Worm (Caenorhabditis elegans) whole organism, young adult: ENCODE data around the gene col-128.

Experiments
- B0336.3 ChIP-seq: fragments of 200-800 bp; sonication (Bioruptor generic); IDR thresholded peaks from 2 replicates; pipeline ENCODE4 v1.3.6; 2022; ENCODE audit warnings: missing genetic modification characterization, missing compliant biosample characterization
- C17E4.6 ChIP-seq: fragments of 200-800 bp; sonication (Bioruptor generic); IDR thresholded peaks from 2 replicates; pipeline ENCODE4 v1.3.6; 2022; ENCODE audit warnings: missing genetic modification reagents, missing genetic modification characterization, missing compliant biosample characterization
- F33H1.4 ChIP-seq: fragments of 200-800 bp; sonication (Bioruptor generic); IDR thresholded peaks from 2 replicates; pipeline ENCODE4 v1.3.6; 2022; ENCODE audit warnings: missing genetic modification reagents, missing genetic modification characterization, missing compliant biosample characterization
- F55B11.4 ChIP-seq: sonication (generic microtip); optimal IDR thresholded peaks from 2 replicates; lab custom pipeline; 2016; ENCODE audit warnings: missing compliant biosample characterization, missing genetic modification characterization, borderline replicate concordance; ENCODE audit not compliant: insufficient read depth
- F57A8.1 ChIP-seq: fragments of 200-800 bp; sonication (Bioruptor generic); optimal IDR thresholded peaks from 2 replicates; lab custom pipeline; 2018; ENCODE audit warnings: mild to moderate bottlenecking, missing genetic modification characterization, moderate library complexity, missing compliant biosample characterization
- K11D2.4 ChIP-seq: fragments of 200-800 bp; sonication (Bioruptor generic); IDR thresholded peaks from 2 replicates; pipeline ENCODE4 v1.3.6; 2022; ENCODE audit warnings: missing genetic modification reagents, missing genetic modification characterization, missing compliant biosample characterization
- T07F8.4 ChIP-seq: sonication (generic microtip); optimal IDR thresholded peaks from 2 replicates; lab custom pipeline; 2016; ENCODE audit warnings: mild to moderate bottlenecking, missing genetic modification characterization, moderate library complexity, missing compliant biosample characterization
- Y53F4B.3 ChIP-seq: fragments of 200-800 bp; sonication (Bioruptor generic); IDR thresholded peaks from 2 replicates; pipeline ENCODE4 v1.3.6; 2022; ENCODE audit warnings: missing genetic modification reagents, missing genetic modification characterization, missing compliant biosample characterization
- Y53G8AR.9 ChIP-seq: fragments of 200-800 bp; sonication (Bioruptor generic); conservative IDR thresholded peaks from 2 replicates; pipeline ENCODE4 v1.3.6; 2022; ENCODE audit warnings: missing genetic modification reagents, missing genetic modification characterization, missing compliant biosample characterization
- Y79H2A.3 ChIP-seq: fragments of 200-800 bp; sonication (Bioruptor generic); conservative IDR thresholded peaks from 2 replicates; pipeline ENCODE4 v1.3.6; 2022; ENCODE audit warnings: missing genetic modification reagents, missing genetic modification characterization, missing compliant biosample characterization
- ZK185.1 ChIP-seq: sonication (generic microtip); optimal IDR thresholded peaks from 2 replicates; lab custom pipeline; 2016; ENCODE audit warnings: mild to moderate bottlenecking, missing genetic modification characterization, missing compliant biosample characterization; ENCODE audit not compliant: poor library complexity, severe bottlenecking
- ama-1 ChIP-seq, 3 experiments: fragments of 150-350 bp in 1 of 3; sonication (generic microtip) in 2 of 3; optimal IDR thresholded peaks; 2 replicates each; lab custom pipeline; 2014 to 2018; ENCODE audit warnings: missing biosample characterization in 2 of 3, missing genetic modification characterization in 2 of 3, missing genetic modification reagents in 2 of 3
- aptf-2 ChIP-seq: fragments of 200-800 bp; sonication (Bioruptor generic); conservative IDR thresholded peaks from 2 replicates; pipeline ENCODE4 v1.3.6; 2022; ENCODE audit warnings: missing genetic modification reagents, missing genetic modification characterization, missing compliant biosample characterization
- atf-7 ChIP-seq: sonication (generic microtip); optimal IDR thresholded peaks from 2 replicates; lab custom pipeline; 2017; ENCODE audit warnings: mild to moderate bottlenecking, missing genetic modification characterization, missing compliant biosample characterization
- attf-5 ChIP-seq: fragments of 200-800 bp; sonication (Bioruptor generic); optimal IDR thresholded peaks from 2 replicates; lab custom pipeline; 2018; ENCODE audit warnings: mild to moderate bottlenecking, missing genetic modification characterization, missing compliant biosample characterization
- bed-1 ChIP-seq: fragments of 200-800 bp; sonication (Bioruptor generic); IDR thresholded peaks from 2 replicates; pipeline ENCODE4 v1.3.6; 2022; ENCODE audit warnings: missing genetic modification reagents, missing genetic modification characterization, missing compliant biosample characterization
- ccch-3 ChIP-seq: fragments of 200-800 bp; sonication (Bioruptor generic); optimal IDR thresholded peaks from 2 replicates; lab custom pipeline; 2018; ENCODE audit warnings: mild to moderate bottlenecking, missing genetic modification characterization, missing compliant biosample characterization
- ceh-100 ChIP-seq: fragments of 200-800 bp; sonication (Bioruptor generic); IDR thresholded peaks from 2 replicates; pipeline ENCODE4 v1.3.6; 2022; ENCODE audit warnings: missing genetic modification reagents, missing genetic modification characterization, missing compliant biosample characterization
- ceh-27 ChIP-seq: fragments of 200-800 bp; sonication (Bioruptor generic); optimal IDR thresholded peaks from 2 replicates; lab custom pipeline; 2018; ENCODE audit warnings: mild to moderate bottlenecking, missing genetic modification characterization, moderate library complexity, missing compliant biosample characterization
- ceh-79 ChIP-seq: sonication (generic microtip); optimal IDR thresholded peaks from 2 replicates; lab custom pipeline; 2017; ENCODE audit warnings: mild to moderate bottlenecking, missing genetic modification characterization, missing compliant biosample characterization
- chd-7 ChIP-seq: sonication (generic microtip); optimal IDR thresholded peaks from 2 replicates; lab custom pipeline; 2016; ENCODE audit warnings: mild to moderate bottlenecking, missing genetic modification characterization, moderate library complexity, missing compliant biosample characterization
- die-1 ChIP-seq: sonication (generic microtip); optimal IDR thresholded peaks from 2 replicates; lab custom pipeline; 2016; ENCODE audit warnings: missing genotype, mild to moderate bottlenecking, missing genetic modification characterization, missing compliant biosample characterization
- dox-1 ChIP-seq: fragments of 200-800 bp; sonication (Bioruptor generic); IDR thresholded peaks from 2 replicates; pipeline ENCODE4 v1.3.6; 2022; ENCODE audit warnings: missing genetic modification reagents, missing genetic modification characterization, missing compliant biosample characterization
- dpl-1 ChIP-seq: fragments of 150-350 bp; optimal IDR thresholded peaks from 2 replicates; lab custom pipeline; 2014; ENCODE audit warnings: missing biosample characterization, missing genetic modification reagents, missing genetic modification characterization
- egrh-3 ChIP-seq: fragments of 200-800 bp; sonication (Bioruptor generic); IDR thresholded peaks from 2 replicates; pipeline ENCODE4 v1.3.6; 2022; ENCODE audit warnings: missing genetic modification reagents, missing genetic modification characterization, missing compliant biosample characterization
- hrde-1 ChIP-seq: sonication (generic microtip); optimal IDR thresholded peaks from 2 replicates; lab custom pipeline; 2016; ENCODE audit warnings: missing genetic modification characterization, mild to moderate bottlenecking, missing compliant biosample characterization, moderate library complexity, missing genotype, missing genetic modification reagents, borderline replicate concordance
- lag-1 ChIP-seq: fragments of 200-800 bp; sonication (Bioruptor generic); IDR thresholded peaks from 2 replicates; pipeline ENCODE4 v1.3.6; 2022; ENCODE audit warnings: missing genetic modification reagents, missing genetic modification characterization, missing compliant biosample characterization
- let-607 ChIP-seq, 2 experiments: fragments of 200-800 bp in 1 of 2; sonication (Bioruptor generic) in 1 of 2; sonication (generic microtip) in 1 of 2; optimal IDR thresholded peaks; 2 replicates each; lab custom pipeline; 2016 to 2018; ENCODE audit warnings: mild to moderate bottlenecking in 2 of 2, missing compliant biosample characterization in 2 of 2, missing genetic modification characterization in 2 of 2, moderate library complexity in 2 of 2, missing genotype in 1 of 2
- lir-1 ChIP-seq: fragments of 200-800 bp; sonication (Bioruptor generic); conservative IDR thresholded peaks from 2 replicates; pipeline ENCODE4 v1.3.6; 2022; ENCODE audit warnings: missing genetic modification reagents, missing genetic modification characterization, missing compliant biosample characterization
- lsl-1 ChIP-seq: fragments of 200-800 bp; sonication (Bioruptor generic); optimal IDR thresholded peaks from 2 replicates; lab custom pipeline; 2018; ENCODE audit warnings: mild to moderate bottlenecking, missing genetic modification characterization, moderate library complexity, missing compliant biosample characterization
- lsy-27 ChIP-seq: sonication (generic microtip); optimal IDR thresholded peaks from 2 replicates; lab custom pipeline; 2017; ENCODE audit warnings: missing genetic modification characterization, mild to moderate bottlenecking, missing compliant biosample characterization, antibody characterized with exemption, missing genotype, borderline replicate concordance; ENCODE audit not compliant: insufficient read depth
- madf-8 ChIP-seq: fragments of 200-800 bp; sonication (Bioruptor generic); conservative IDR thresholded peaks from 2 replicates; pipeline ENCODE4 v1.3.6; 2022; ENCODE audit warnings: missing genetic modification reagents, missing genetic modification characterization, missing compliant biosample characterization
- nfya-1 ChIP-seq: sonication (generic microtip); optimal IDR thresholded peaks from 2 replicates; lab custom pipeline; 2017; ENCODE audit warnings: antibody characterized with exemption, missing compliant biosample characterization, missing genetic modification characterization, borderline replicate concordance; ENCODE audit not compliant: insufficient read depth
- nhr-27 ChIP-seq: fragments of 200-800 bp; sonication (Bioruptor generic); optimal IDR thresholded peaks from 2 replicates; lab custom pipeline; 2018; ENCODE audit warnings: mild to moderate bottlenecking, missing genetic modification characterization, moderate library complexity, missing compliant biosample characterization
- nhr-80 ChIP-seq: sonication (generic microtip); optimal IDR thresholded peaks from 2 replicates; lab custom pipeline; 2016; ENCODE audit warnings: missing genetic modification characterization, missing compliant biosample characterization
- rcor-1 ChIP-seq: fragments of 200-800 bp; sonication (Bioruptor generic); IDR thresholded peaks from 2 replicates; pipeline ENCODE4 v1.3.6; 2022; ENCODE audit warnings: missing genetic modification reagents, missing genetic modification characterization, missing compliant biosample characterization
- repo-1 ChIP-seq: sonication (generic microtip); optimal IDR thresholded peaks from 2 replicates; lab custom pipeline; 2017; ENCODE audit warnings: mild to moderate bottlenecking, missing genetic modification characterization, missing compliant biosample characterization
- sea-2 ChIP-seq: fragments of 200-800 bp; sonication (Bioruptor generic); IDR thresholded peaks from 2 replicates; pipeline ENCODE4 v1.3.6; 2022; ENCODE audit warnings: missing genetic modification characterization, missing compliant biosample characterization
- snpc-1.1 ChIP-seq: sonication (generic microtip); optimal IDR thresholded peaks from 2 replicates; lab custom pipeline; 2017; ENCODE audit warnings: missing genetic modification characterization, mild to moderate bottlenecking, missing compliant biosample characterization, antibody characterized with exemption, moderate library complexity, missing genotype, missing genetic modification reagents; ENCODE audit not compliant: insufficient read depth
- sptf-2 ChIP-seq: fragments of 200-800 bp; sonication (Bioruptor generic); optimal IDR thresholded peaks from 2 replicates; lab custom pipeline; 2018; ENCODE audit warnings: mild to moderate bottlenecking, missing genetic modification characterization, missing compliant biosample characterization
- tbp1 ChIP-seq: fragments of 200-800 bp; sonication (Bioruptor generic); optimal IDR thresholded peaks from 2 replicates; lab custom pipeline; 2018; ENCODE audit warnings: mild to moderate bottlenecking, missing genetic modification characterization, missing compliant biosample characterization
- tbx-9 ChIP-seq: sonication (generic microtip); optimal IDR thresholded peaks from 2 replicates; lab custom pipeline; 2016; ENCODE audit warnings: borderline replicate concordance, missing genetic modification characterization, inconsistent platforms, missing compliant biosample characterization
- unc-62 ChIP-seq: fragments of 150-350 bp; optimal IDR thresholded peaks from 2 replicates; lab custom pipeline; 2014; ENCODE audit warnings: missing biosample characterization, missing genetic modification reagents, missing genetic modification characterization
- zim-3 ChIP-seq: sonication (generic microtip); optimal IDR thresholded peaks from 2 replicates; lab custom pipeline; 2017; ENCODE audit warnings: mild to moderate bottlenecking, missing genetic modification characterization, moderate library complexity, missing compliant biosample characterization
- ztf-26 ChIP-seq: sonication (generic microtip); optimal IDR thresholded peaks from 2 replicates; lab custom pipeline; 2017; ENCODE audit warnings: missing genetic modification characterization, missing compliant biosample characterization
- ztf-3 ChIP-seq: fragments of 200-800 bp; sonication (Bioruptor generic); optimal IDR thresholded peaks from 2 replicates; lab custom pipeline; 2018; ENCODE audit warnings: mild to moderate bottlenecking, missing genetic modification characterization, missing compliant biosample characterization
- ztf-6 ChIP-seq: fragments of 200-800 bp; sonication (Bioruptor generic); IDR thresholded peaks from 2 replicates; pipeline ENCODE4 v1.3.6; 2022; ENCODE audit warnings: missing genetic modification reagents, missing genetic modification characterization, missing compliant biosample characterization

col-128 gene

DNA sequence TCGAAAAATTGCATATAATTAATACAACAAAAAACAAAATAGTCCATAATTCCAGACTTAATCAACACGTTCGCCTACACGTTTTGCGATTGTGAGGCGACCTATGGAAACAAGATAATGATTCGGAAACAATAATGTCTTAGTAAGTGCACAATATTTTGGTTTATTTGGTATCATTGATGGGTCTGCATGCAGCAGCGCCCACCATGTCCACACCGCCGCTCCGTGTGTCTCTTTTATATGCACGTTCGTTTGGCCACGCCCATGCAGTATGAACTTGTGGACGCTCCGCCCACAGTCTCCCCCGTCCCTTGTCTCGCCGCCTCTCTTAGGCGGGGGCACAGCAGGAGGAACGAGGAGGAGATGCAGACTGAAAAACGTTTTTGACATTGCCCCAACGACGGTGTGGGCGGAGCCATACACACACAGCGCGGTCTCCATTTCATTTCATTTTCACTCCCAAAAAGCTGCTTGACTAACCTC, 42.5 kb upstream of the col-128 start, which contains the start of gene mig-38 (continued):
- no peak for TF ChIP-seq ztf-6
- TF ChIP-seq T07F8.4 (tag; lab: Kevin White, UChicago): no peak
- no peak for TF ChIP-seq hrde-1
- no peak for TF ChIP-seq ceh-100
- TF ChIP-seq nhr-80 (tag; lab: Kevin White, UChicago): peak; percentile 75
- TF ChIP-seq egrh-3 (GFP tag; lab: Robert Waterston, UW): no peak
- 0 out of 2 replicates have a peak, but pooled peaks have one; percentile 20 for TF ChIP-seq C17E4.6 (GFP tag; lab: Robert Waterston, UW)
- TF ChIP-seq repo-1 (tag; lab: Kevin White, UChicago): peak; percentile 47
- no peak for TF ChIP-seq Y79H2A.3 (GFP tag; lab: Robert Waterston, UW)
- no peak for TF ChIP-seq ZK185.1
- TF ChIP-seq F55B11.4: no peak
- peak; percentile 22 for TF ChIP-seq atf-7
- TF ChIP-seq unc-62 (GFP tag; lab: Kevin White, UChicago): no peak
- no peak for TF ChIP-seq snpc-1.1
- TF ChIP-seq sptf-2: peak; percentile 25
- TF ChIP-seq ztf-26: no peak
- TF ChIP-seq B0336.3: no peak
- no peak for TF ChIP-seq bed-1 (GFP tag; lab: Robert Waterston, UW)
- TF ChIP-seq K11D2.4 (GFP tag; lab: Robert Waterston, UW): no peak
- TF ChIP-seq lsy-27 (tag; lab: Kevin White, UChicago): no peak
- no peak; the same call in 1 of the 2 replicates for TF ChIP-seq Y53G8AR.9
- peak; percentile 40 for TF ChIP-seq attf-5 (GFP tag; lab: Kevin White, UChicago)
- no peak for TF ChIP-seq ccch-3 (GFP tag; lab: Kevin White, UChicago)
- TF ChIP-seq zim-3: no peak
- no peak for TF ChIP-seq nhr-27 (tag; lab: Kevin White, UChicago)
- TF ChIP-seq Y53F4B.3 (GFP tag; lab: Robert Waterston, UW): no peak
- TF ChIP-seq aptf-2 (GFP tag; lab: Robert Waterston, UW): no peak
- TF ChIP-seq ama-1 (optimal IDR thresholded peaks at IDR 0.05; lab: Kevin White, UChicago): peak; percentile 89
- TF ChIP-seq ama-1 (GFP tag; optimal IDR thresholded peaks at IDR 0.05; lab: Kevin White, UChicago): no peak
- TF ChIP-seq rcor-1: no peak
- no peak for TF ChIP-seq lsl-1
- TF ChIP-seq dox-1 (GFP tag; lab: Robert Waterston, UW): peak; percentile 55
- no peak for TF ChIP-seq dpl-1
- no peak for TF ChIP-seq ztf-3 (GFP tag; lab: Kevin White, UChicago)
- no peak for TF ChIP-seq lag-1 (GFP tag; lab: Robert Waterston, UW)
- no peak for TF ChIP-seq F57A8.1 (GFP tag; lab: Kevin White, UChicago)
- TF ChIP-seq tbp1 (GFP tag; lab: Kevin White, UChicago): peak; percentile 10
- TF ChIP-seq let-607 (tag; optimal IDR thresholded peaks at IDR 0.05; lab: Kevin White, UChicago): peak in 1 of 2 experiments; percentile 10
- no peak for TF ChIP-seq F33H1.4 (GFP tag; lab: Robert Waterston, UW)
- TF ChIP-seq tbx-9 (tag; lab: Kevin White, UChicago): no peak
- TF ChIP-seq chd-7 (tag; lab: Kevin White, UChicago): peak; percentile 48
- TF ChIP-seq nfya-1: no peak
- TF ChIP-seq sea-2: no peak
- no peak for TF ChIP-seq madf-8 (GFP tag; lab: Robert Waterston, UW)
- TF ChIP-seq ceh-79 (tag; lab: Kevin White, UChicago): no peak
- peak; percentile 11 for TF ChIP-seq ceh-27 (GFP tag; lab: Kevin White, UChicago)
- TF ChIP-seq die-1 (tag; lab: Kevin White, UChicago): no peak
- no peak for TF ChIP-seq lir-1 (GFP tag; lab: Robert Waterston, UW)
